Worm (Caenorhabditis elegans): Measurements from ENCODE around the gene F36A4.4.

DNA sequence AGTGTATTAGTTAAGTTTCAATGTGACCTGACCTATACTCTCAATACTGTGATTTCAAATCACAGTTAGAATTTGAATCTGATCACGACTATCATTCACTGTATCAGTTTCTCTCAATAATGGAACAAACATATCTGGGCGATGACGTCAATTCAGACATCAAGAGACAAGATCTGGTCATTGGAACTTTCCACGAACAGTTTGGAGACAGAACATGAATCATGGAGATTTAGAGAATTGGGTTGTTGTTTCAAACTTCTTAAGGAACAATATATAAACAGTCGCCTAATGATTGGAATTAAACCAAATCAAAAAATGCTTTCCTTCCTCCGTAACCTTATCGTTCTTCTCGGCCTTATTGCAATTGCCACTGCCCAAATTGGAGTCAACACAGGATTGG, 23.8 kb downstream of the F36A4.4 start, which contains the start of gene F15E6.4:
- TF ChIP-seq W03F9.2 (tag; optimal IDR thresholded peaks at IDR 0.05) (no peak), dao-5 (tag; optimal IDR thresholded peaks at IDR 0.05) (no peak), him-1 (tag; optimal IDR thresholded peaks at IDR 0.05) (no peak)

Measured in whole organism, L4/young adult.